Worm (Caenorhabditis elegans): ENCODE results near the gene dur-1.

DNA sequence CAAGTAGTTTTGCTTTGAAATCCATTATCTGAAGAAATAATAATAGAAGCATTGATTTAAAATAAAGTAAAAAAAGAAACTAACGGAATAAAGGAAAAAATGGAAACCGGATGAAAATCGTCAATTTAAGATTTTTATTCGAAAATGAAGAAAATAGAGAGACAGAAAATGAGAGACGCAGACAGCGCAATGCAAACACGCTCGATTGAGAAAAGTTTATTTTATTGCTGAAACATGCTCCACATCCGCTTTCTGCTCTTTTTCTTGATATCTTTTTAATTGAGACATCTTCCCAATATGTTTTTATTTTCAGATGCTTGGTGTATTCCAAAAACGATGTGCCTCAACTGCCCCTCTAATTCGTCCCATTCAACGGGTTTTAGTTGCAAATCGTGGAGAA lies 43.8 kb downstream of the dur-1 start, which contains the start of the genes prp-18 and mccc-1:
- TF ChIP-seq F44E2.7 (GFP tag; IDR thresholded peaks at IDR 0.05) (no peak), ama-1 (optimal IDR thresholded peaks at IDR 0.05) (no peak), mdl-1 (tag; optimal IDR thresholded peaks at IDR 0.05) (no peak), fkh-10 (GFP tag; optimal IDR thresholded peaks at IDR 0.05) (no peak), snpc-4 (tag; optimal IDR thresholded peaks at IDR 0.05) (no peak), lin-39 (tag; optimal IDR thresholded peaks at IDR 0.05) (no peak), jun-1 (tag; optimal IDR thresholded peaks at IDR 0.05) (no peak), ztf-11 (tag; optimal IDR thresholded peaks at IDR 0.05) (no peak), unc-62 (GFP tag; optimal IDR thresholded peaks at IDR 0.05 in 1 of 2) (no peak), unc-62 (tag; optimal IDR thresholded peaks at IDR 0.05) (no peak), aly-2 (tag; optimal IDR thresholded peaks at IDR 0.05) (no peak), ceh-82 (tag; optimal IDR thresholded peaks at IDR 0.05) (no peak)
